Fruit fly (Drosophila melanogaster) whole organism: Measurements from ENCODE around the gene CG34427.

Source experiments
- CG8478 ChIP-seq: fragments of >200 bp; optimal IDR thresholded peaks from 2 replicates; lab custom pipeline; 2018; ENCODE audit warnings: inconsistent platforms
- EcR ChIP-seq, 2 experiments: fragments of >200 bp; optimal IDR thresholded peaks; 2 replicates each; lab custom pipeline; 2017; ENCODE audit warnings: missing biosample characterization in 2 of 2, missing genetic modification characterization in 2 of 2, missing genetic modification reagents in 2 of 2
- pan ChIP-seq: fragments of >200 bp; optimal IDR thresholded peaks from 2 replicates; lab custom pipeline; 2017
- psq ChIP-seq: fragments of >200 bp; optimal IDR thresholded peaks from 2 replicates; lab custom pipeline; 2017
- usp ChIP-seq: fragments of >200 bp; optimal IDR thresholded peaks from 2 replicates; lab custom pipeline; 2017; ENCODE audit warnings: missing biosample characterization, missing genetic modification characterization, mixed read lengths

dm6 chr3L:8855262-8855661 is 50.7 kb downstream of the CG34427 start:
- no peak for TF ChIP-seq pan (lab: Kevin White, UChicago)
- no peak for TF ChIP-seq psq (lab: Kevin White, UChicago)
- TF ChIP-seq EcR (GFP tag; optimal IDR thresholded peaks at IDR 0.05; lab: Kevin White, UChicago), result peak in 1 of 2 experiments; percentile 33
- TF ChIP-seq CG8478 (lab: Kevin White, UChicago), result no peak
- TF ChIP-seq usp (GFP tag; lab: Kevin White, UChicago), result no peak
